Fruit fly (Drosophila melanogaster) whole organism, embryonic: Measurements from ENCODE around the gene Sb.

Experiments
- Bteb2 ChIP-seq: fragments of 200-800 bp; sonication (Bioruptor generic); optimal IDR thresholded peaks from 2 replicates; lab custom pipeline; 2016; ENCODE audit warnings: missing biosample characterization, missing genetic modification characterization
- CG10321 ChIP-seq: fragments of 200-800 bp; sonication (Bioruptor generic); IDR thresholded peaks from 2 replicates; pipeline ENCODE4 v1.3.6; 2022; ENCODE audit warnings: missing biosample characterization, missing genetic modification characterization
- CG10565 ChIP-seq: fragments of 200-800 bp; sonication (Bioruptor generic); optimal IDR thresholded peaks from 3 replicates; lab custom pipeline; 2016; ENCODE audit warnings: missing biosample characterization, mild to moderate bottlenecking, missing genetic modification characterization
- CG11504 ChIP-seq: fragments of 200-800 bp; sonication (Bioruptor generic); optimal IDR thresholded peaks from 3 replicates; lab custom pipeline; 2019; ENCODE audit warnings: missing biosample characterization, mild to moderate bottlenecking, missing genetic modification characterization, moderate library complexity
- CG11695 ChIP-seq: fragments of 200-800 bp; sonication (Bioruptor generic); IDR thresholded peaks from 3 replicates; pipeline ENCODE4 v1.3.6; 2022; ENCODE audit warnings: missing biosample characterization, missing genetic modification characterization
- CG12744 ChIP-seq: fragments of 200-800 bp; sonication (Bioruptor generic); optimal IDR thresholded peaks from 2 replicates; lab custom pipeline; 2016; ENCODE audit warnings: missing biosample characterization, missing genetic modification characterization
- CG13775 ChIP-seq: fragments of 200-800 bp; sonication (Bioruptor generic); optimal IDR thresholded peaks from 3 replicates; lab custom pipeline; 2017; ENCODE audit warnings: missing biosample characterization, mild to moderate bottlenecking, missing genetic modification characterization
- CG15073 ChIP-seq: fragments of 200-800 bp; sonication (Bioruptor generic); optimal IDR thresholded peaks from 2 replicates; lab custom pipeline; 2016; ENCODE audit warnings: missing biosample characterization, missing genetic modification characterization
- CG15479 ChIP-seq: fragments of 200-800 bp; sonication (Bioruptor generic); optimal IDR thresholded peaks from 3 replicates; lab custom pipeline; 2019; ENCODE audit warnings: missing biosample characterization, mild to moderate bottlenecking, missing genetic modification characterization, moderate library complexity
- CG16863 ChIP-seq: fragments of 200-800 bp; sonication (Bioruptor generic); optimal IDR thresholded peaks from 3 replicates; lab custom pipeline; 2016; ENCODE audit warnings: missing biosample characterization, missing genetic modification characterization
- CG17328 ChIP-seq: fragments of 200-800 bp; sonication (Bioruptor generic); IDR thresholded peaks from 2 replicates; pipeline ENCODE4 v1.3.6; 2022; ENCODE audit warnings: missing biosample characterization, missing genetic modification characterization
- CG17568 ChIP-seq: fragments of 200-800 bp; sonication (Bioruptor generic); optimal IDR thresholded peaks from 2 replicates; lab custom pipeline; 2018; ENCODE audit warnings: missing biosample characterization, mild to moderate bottlenecking, missing genetic modification characterization, moderate library complexity
- CG17612 ChIP-seq: fragments of 200-800 bp; sonication (Bioruptor generic); IDR thresholded peaks from 2 replicates; pipeline ENCODE4 v1.3.6; 2022; ENCODE audit warnings: missing biosample characterization, missing genetic modification characterization
- CG17912 ChIP-seq: fragments of 200-800 bp; sonication (Bioruptor generic); optimal IDR thresholded peaks from 2 replicates; lab custom pipeline; 2018; ENCODE audit warnings: missing biosample characterization, mild to moderate bottlenecking, missing genetic modification characterization
- CG1792 ChIP-seq: fragments of 200-800 bp; sonication (Bioruptor generic); optimal IDR thresholded peaks from 2 replicates; lab custom pipeline; 2016; ENCODE audit warnings: missing biosample characterization, missing genetic modification characterization
- CG31224 ChIP-seq: fragments of 200-800 bp; sonication (Bioruptor generic); IDR thresholded peaks from 2 replicates; pipeline ENCODE4 v1.3.6; 2022; ENCODE audit warnings: missing biosample characterization, missing genetic modification characterization
- CG32532 ChIP-seq: fragments of 200-800 bp; sonication (Bioruptor generic); IDR thresholded peaks from 2 replicates; pipeline ENCODE4 v1.3.6; 2022; ENCODE audit warnings: missing biosample characterization, missing genetic modification characterization
- CG6654 ChIP-seq: fragments of 200-800 bp; sonication (Bioruptor generic); optimal IDR thresholded peaks from 2 replicates; lab custom pipeline; 2017; ENCODE audit warnings: missing biosample characterization, mild to moderate bottlenecking, missing genetic modification characterization
- CG8290 ChIP-seq, 3 experiments: fragments of 200-800 bp; sonication (Bioruptor generic); optimal IDR thresholded peaks; 2 replicates each; lab custom pipeline; 2016 to 2019; ENCODE audit warnings: missing biosample characterization in 3 of 3, missing genetic modification characterization in 3 of 3, mild to moderate bottlenecking in 2 of 3, moderate library complexity in 1 of 3
- CG9215 ChIP-seq: fragments of 200-800 bp; sonication (Bioruptor generic); IDR thresholded peaks from 2 replicates; pipeline ENCODE4 v1.3.6; 2022; ENCODE audit warnings: missing biosample characterization, missing genetic modification characterization
- Dbx ChIP-seq: fragments of 200-800 bp; sonication (Bioruptor generic); IDR thresholded peaks from 3 replicates; pipeline ENCODE4 v1.3.6; 2022; ENCODE audit warnings: missing biosample characterization, missing genetic modification characterization
- Ets65A ChIP-seq: fragments of 200-800 bp; sonication (Bioruptor generic); peaks from one replicate; lab custom pipeline; 2016; ENCODE audit warnings: missing biosample characterization, missing genetic modification characterization
- Hr39 ChIP-seq: fragments of >200 bp; optimal IDR thresholded peaks from 2 replicates; lab custom pipeline; 2017
- NC2β ChIP-seq: fragments of 200-800 bp; sonication (Bioruptor generic); optimal IDR thresholded peaks from 2 replicates; lab custom pipeline; 2016; ENCODE audit warnings: missing biosample characterization, missing genetic modification characterization
- Neu2 ChIP-seq: fragments of 200-800 bp; sonication (Bioruptor generic); optimal IDR thresholded peaks from 3 replicates; lab custom pipeline; 2016; ENCODE audit warnings: missing biosample characterization, missing genetic modification characterization, borderline replicate concordance
- NfI ChIP-seq: fragments of 200-800 bp; sonication (Bioruptor generic); optimal IDR thresholded peaks from 3 replicates; lab custom pipeline; 2018; ENCODE audit warnings: missing biosample characterization, mild to moderate bottlenecking, missing genetic modification characterization, moderate library complexity
- Ravus ChIP-seq: fragments of 200-800 bp; sonication (Bioruptor generic); IDR thresholded peaks from 2 replicates; pipeline ENCODE4 v1.3.6; 2022; ENCODE audit warnings: missing biosample characterization, missing genetic modification characterization
- Side ChIP-seq: fragments of 200-800 bp; sonication (Bioruptor generic); optimal IDR thresholded peaks from 2 replicates; lab custom pipeline; 2016; ENCODE audit warnings: missing biosample characterization, missing genetic modification characterization
- Spps ChIP-seq: fragments of 200-800 bp; sonication (Bioruptor generic); optimal IDR thresholded peaks from 2 replicates; lab custom pipeline; 2018; ENCODE audit warnings: missing biosample characterization, mild to moderate bottlenecking, missing genetic modification characterization
- ac ChIP-seq: fragments of 200-800 bp; sonication (Bioruptor generic); optimal IDR thresholded peaks from 3 replicates; lab custom pipeline; 2017; ENCODE audit warnings: missing biosample characterization, mild to moderate bottlenecking, missing genetic modification characterization
- al ChIP-seq: fragments of 200-800 bp; sonication (Bioruptor generic); IDR thresholded peaks from 2 replicates; pipeline ENCODE4 v1.3.6; 2022; ENCODE audit warnings: missing biosample characterization, missing genetic modification characterization
- cad ChIP-seq: fragments of >200 bp; optimal IDR thresholded peaks from 2 replicates; lab custom pipeline; 2017; ENCODE audit warnings: missing biosample characterization, missing genetic modification characterization
- cato ChIP-seq: fragments of 200-800 bp; sonication (Bioruptor generic); optimal IDR thresholded peaks from 2 replicates; lab custom pipeline; 2016; ENCODE audit warnings: missing biosample characterization, missing genetic modification characterization, borderline replicate concordance
- disco-r ChIP-seq: fragments of 200-800 bp; sonication (Bioruptor generic); optimal IDR thresholded peaks from 2 replicates; lab custom pipeline; 2016; ENCODE audit warnings: missing biosample characterization, missing genetic modification characterization
- fu2 ChIP-seq: fragments of 200-800 bp; sonication (Bioruptor generic); optimal IDR thresholded peaks from 2 replicates; lab custom pipeline; 2016; ENCODE audit warnings: missing biosample characterization, missing genetic modification characterization
- gsb ChIP-seq: fragments of 200-800 bp; sonication (Bioruptor generic); IDR thresholded peaks from 2 replicates; pipeline ENCODE4 v1.3.6; 2022; ENCODE audit warnings: missing biosample characterization, missing genetic modification characterization
- lab ChIP-seq: fragments of 200-800 bp; sonication (Bioruptor generic); optimal IDR thresholded peaks from 3 replicates; lab custom pipeline; 2017; ENCODE audit warnings: missing biosample characterization, missing genetic modification characterization, mild to moderate bottlenecking, moderate library complexity, missing genetic modification reagents
- lov ChIP-seq, 2 experiments: fragments of 200-800 bp in 1 of 2; fragments of >200 bp in 1 of 2; sonication (Bioruptor generic) in 1 of 2; IDR thresholded peaks in 1 of 2; optimal IDR thresholded peaks in 1 of 2; 2 replicates in 1 of 2; 3 replicates in 1 of 2; pipeline versions ENCODE4 v1.3.6 to Lab custom; 2017 to 2022; ENCODE audit warnings: missing biosample characterization in 1 of 2, missing genetic modification characterization in 1 of 2
- mirr ChIP-seq: fragments of 200-800 bp; sonication (Bioruptor generic); optimal IDR thresholded peaks from 3 replicates; lab custom pipeline; 2018; ENCODE audit warnings: missing biosample characterization, mild to moderate bottlenecking, missing genetic modification characterization
- nmo ChIP-seq: fragments of 200-800 bp; sonication (Bioruptor generic); optimal IDR thresholded peaks from 2 replicates; lab custom pipeline; 2018; ENCODE audit warnings: missing biosample characterization, mild to moderate bottlenecking, missing genetic modification characterization, moderate library complexity
- oc ChIP-seq: fragments of 200-800 bp; sonication (Bioruptor generic); optimal IDR thresholded peaks from 2 replicates; lab custom pipeline; 2018; ENCODE audit warnings: missing biosample characterization, mild to moderate bottlenecking, missing genetic modification characterization, moderate library complexity
- pan ChIP-seq, 4 experiments: fragments of >200 bp in 3 of 4; fragments of 200-800 bp in 1 of 4; sonication (Bioruptor generic) in 1 of 4; optimal IDR thresholded peaks in 3 of 4; IDR thresholded peaks in 1 of 4; 2 replicates each; pipeline versions ENCODE4 v1.3.6 to Lab custom; 2017 to 2022; ENCODE audit warnings: missing biosample characterization in 2 of 4, missing genetic modification characterization in 2 of 4, mixed read lengths in 1 of 4
- schlank ChIP-seq: fragments of 200-800 bp; sonication (Bioruptor generic); optimal IDR thresholded peaks from 2 replicates; lab custom pipeline; 2018; ENCODE audit warnings: missing biosample characterization, mild to moderate bottlenecking, missing genetic modification characterization
- sim ChIP-seq: fragments of 200-800 bp; sonication (Bioruptor generic); IDR thresholded peaks from 2 replicates; pipeline ENCODE4 v1.3.6; 2022; ENCODE audit warnings: missing biosample characterization, missing genetic modification characterization
- sr ChIP-seq: fragments of 200-800 bp; sonication (Bioruptor generic); IDR thresholded peaks from 3 replicates; pipeline ENCODE4 v1.3.6; 2022; ENCODE audit warnings: missing biosample characterization, missing genetic modification characterization
- tgo ChIP-seq: fragments of 200-800 bp; sonication (Bioruptor generic); IDR thresholded peaks from 3 replicates; pipeline ENCODE4 v1.3.6; 2022; ENCODE audit warnings: missing biosample characterization, missing genetic modification characterization
- trem ChIP-seq: fragments of 200-800 bp; optimal IDR thresholded peaks from 3 replicates; lab custom pipeline; 2019; ENCODE audit warnings: missing biosample characterization, mild to moderate bottlenecking, missing genetic modification characterization, moderate library complexity
- trh ChIP-seq: fragments of 200-800 bp; sonication (Bioruptor generic); optimal IDR thresholded peaks from 2 replicates; lab custom pipeline; 2016; ENCODE audit warnings: missing biosample characterization, missing genetic modification characterization

Sb gene

DNA sequence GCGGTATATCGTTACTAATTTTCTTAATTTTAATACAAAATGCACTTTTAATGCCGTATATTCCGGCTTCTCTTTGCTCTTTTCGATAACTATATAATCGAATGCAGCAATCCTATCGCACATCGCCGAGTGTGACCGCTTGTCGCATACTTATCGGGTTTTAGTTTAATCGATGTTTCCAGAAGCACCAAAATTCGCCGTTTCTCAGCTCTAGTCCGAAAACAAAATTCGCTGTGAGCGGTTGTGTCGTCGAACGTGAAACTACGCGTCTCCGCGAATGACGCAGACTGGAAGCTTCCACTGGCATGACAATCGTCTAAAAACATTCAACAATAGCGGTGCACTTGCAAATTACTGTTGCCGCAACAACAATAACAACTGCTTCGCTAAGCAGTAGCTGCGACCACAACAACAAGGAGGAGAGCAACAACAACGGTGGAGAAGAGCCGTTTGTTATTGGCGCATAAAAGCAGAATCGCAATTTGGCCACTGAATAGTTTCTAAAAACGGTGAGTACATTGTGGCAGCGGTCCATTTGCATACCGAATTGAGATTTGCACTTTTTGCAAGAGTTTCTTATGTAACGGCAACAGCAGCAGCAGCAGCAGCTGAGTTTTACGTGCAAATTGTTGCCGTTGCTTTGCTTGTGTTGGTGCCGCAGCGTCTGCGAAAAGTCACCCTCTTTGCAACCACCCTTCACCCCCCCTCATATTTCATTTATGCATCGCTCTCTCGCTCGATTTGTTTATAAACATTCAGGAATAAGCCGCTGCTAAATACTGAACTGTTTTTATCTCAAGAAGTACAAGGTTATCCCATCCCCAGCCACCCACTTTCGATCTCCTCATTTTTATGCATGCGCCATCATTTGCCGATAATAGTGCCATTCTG, 71.1 kb downstream of the Sb start, which contains the start of gene sra (continued):
- TF ChIP-seq CG32532 (GFP tag; lab: Robert Waterston, UW) (peak; percentile 59), CG13775 (no peak), CG17612 (GFP tag; lab: Robert Waterston, UW) (no peak), CG17912 (peak; percentile 28), CG15073 (GFP tag; lab: Kevin White, UChicago) (no peak), CG9215 (GFP tag; lab: Robert Waterston, UW) (no peak), CG16863 (GFP tag; lab: Kevin White, UChicago) (no peak), oc (tag; lab: Kevin White, UChicago) (no peak), trem (tag; lab: Kevin White, UChicago) (peak; percentile 69), Hr39 (no peak), CG17328 (0 out of 2 replicates have a peak, but pooled peaks have one; percentile 40), cato (no peak), CG10565 (GFP tag; lab: Kevin White, UChicago) (no peak), lab (peak; percentile 45), disco-r (GFP tag; lab: Kevin White, UChicago) (no peak), NfI (peak; percentile 38), CG31224 (GFP tag; lab: Robert Waterston, UW) (no peak), CG15479 (GFP tag; lab: Kevin White, UChicago) (no peak), sr (GFP tag; lab: Robert Waterston, UW) (0 out of 3 replicates have a peak, but pooled peaks have one; percentile 17), pan (optimal IDR thresholded peaks at IDR 0.05; lab: Kevin White, UChicago) (no peak), pan (GFP tag; optimal IDR thresholded peaks at IDR 0.05 in 1 of 2, IDR thresholded peaks at IDR 0.05 in 1 of 2) (no peak), Spps (tag; lab: Kevin White, UChicago) (no peak), Bteb2 (GFP tag; lab: Kevin White, UChicago) (peak; percentile 22), CG8290 (GFP tag; optimal IDR thresholded peaks at IDR 0.05; lab: Kevin White, UChicago) (peak; percentile 3), CG8290 (tag; optimal IDR thresholded peaks at IDR 0.05; lab: Kevin White, UChicago) (peak in 1 of 2 experiments; percentile 80), lov (optimal IDR thresholded peaks at IDR 0.05; lab: Kevin White, UChicago) (no peak), lov (GFP tag; IDR thresholded peaks at IDR 0.05; lab: Robert Waterston, UW) (peak; percentile 25; the same call in 1 of the 3 replicates), Dbx (GFP tag; lab: Robert Waterston, UW) (peak; percentile 60; the same call in 1 of the 3 replicates), Neu2 (GFP tag; lab: Kevin White, UChicago) (no peak), tgo (0 out of 3 replicates have a peak, but pooled peaks have one; percentile 22), cad (GFP tag; lab: Kevin White, UChicago) (no peak), CG11504 (tag; lab: Kevin White, UChicago) (peak; percentile 78), CG17568 (GFP tag; lab: Kevin White, UChicago) (no peak), schlank (tag; lab: Kevin White, UChicago) (no peak), ac (GFP tag; lab: Kevin White, UChicago) (no peak), Ravus (no peak), trh (GFP tag; lab: Kevin White, UChicago) (no peak), gsb (GFP tag; lab: Robert Waterston, UW) (no peak), NC2β (GFP tag; lab: Kevin White, UChicago) (peak; percentile 46), mirr (GFP tag; lab: Kevin White, UChicago) (peak; percentile 34), CG12744 (GFP tag; lab: Kevin White, UChicago) (peak; percentile 2), fu2 (no peak), CG1792 (no peak), CG10321 (GFP tag; lab: Robert Waterston, UW) (peak; percentile 37; the same call in 1 of the 2 replicates), Side (GFP tag; lab: Kevin White, UChicago) (peak; percentile 47), Ets65A (GFP tag; lab: Kevin White, UChicago) (peak; percentile 85), CG11695 (GFP tag; lab: Robert Waterston, UW) (no peak), sim (GFP tag; lab: Robert Waterston, UW) (no peak), al (no peak; the same call in 1 of the 2 replicates), nmo (GFP tag; lab: Kevin White, UChicago) (peak; percentile 54), CG6654 (GFP tag; lab: Kevin White, UChicago) (no peak)
